Worm (Caenorhabditis elegans) whole organism, midembryonic: ENCODE data around the gene T01C3.3.

Experiments used
- T22C8.4 ChIP-seq: fragments of 200-800 bp; sonication (Bioruptor generic); IDR thresholded peaks from 2 replicates; pipeline ENCODE4 v1.3.6; 2022; ENCODE audit warnings: missing genetic modification characterization, missing compliant biosample characterization
- cog-1 ChIP-seq: sonication (generic microtip); optimal IDR thresholded peaks from 2 replicates; lab custom pipeline; 2016; ENCODE audit warnings: missing genetic modification characterization, missing compliant biosample characterization
- klf-2 ChIP-seq: fragments of 200-800 bp; sonication (Bioruptor generic); conservative IDR thresholded peaks from 2 replicates; pipeline ENCODE4 v1.3.6; 2022; ENCODE audit warnings: missing genetic modification reagents, missing genetic modification characterization, missing compliant biosample characterization
- med-1 ChIP-seq: sonication (generic microtip); optimal IDR thresholded peaks from 2 replicates; lab custom pipeline; 2017; ENCODE audit warnings: missing genetic modification characterization, mild to moderate bottlenecking, missing compliant biosample characterization, antibody characterized with exemption, missing genetic modification reagents; ENCODE audit not compliant: insufficient read depth
- ref-1 ChIP-seq: fragments of 200-800 bp; sonication (Bioruptor generic); conservative IDR thresholded peaks from 2 replicates; pipeline ENCODE4 v1.3.6; 2022; ENCODE audit warnings: missing genetic modification reagents, missing genetic modification characterization, missing compliant biosample characterization
- tab-1 ChIP-seq: fragments of 200-800 bp; sonication (Bioruptor generic); IDR thresholded peaks from 2 replicates; pipeline ENCODE4 v1.3.6; 2022; ENCODE audit warnings: missing genetic modification characterization, missing compliant biosample characterization
- ztf-23 ChIP-seq: fragments of 200-800 bp; sonication (Bioruptor generic); IDR thresholded peaks from 2 replicates; pipeline ENCODE4 v1.3.6; 2022; ENCODE audit warnings: missing genetic modification reagents, missing genetic modification characterization, missing compliant biosample characterization
- ztf-29 ChIP-seq: fragments of 200-800 bp; sonication (Bioruptor generic); IDR thresholded peaks from 2 replicates; pipeline ENCODE4 v1.3.6; 2022; ENCODE audit warnings: missing genetic modification reagents, missing genetic modification characterization, missing compliant biosample characterization

ce11 chrV:14942898-14943297, 49.6 kb downstream of the T01C3.3 start:
- TF ChIP-seq ztf-23 (GFP tag; lab: Robert Waterston, UW) (no peak), ztf-29 (GFP tag; lab: Robert Waterston, UW) (no peak), cog-1 (no peak), klf-2 (no peak), ref-1 (no peak), med-1 (no peak), tab-1 (no peak), T22C8.4 (GFP tag; lab: Robert Waterston, UW) (no peak)
